Fruit fly (Drosophila melanogaster) ovary, adult (tissue): Measurements from ENCODE around the gene Acat2.

Experiments
- CG17801 ChIP-seq: fragments of 200-800 bp; optimal IDR thresholded peaks from 2 replicates; lab custom pipeline; 2019; ENCODE audit warnings: missing biosample characterization, mild to moderate bottlenecking, missing genetic modification characterization, moderate library complexity; ENCODE audit not compliant: partially characterized antibody

Gene Acat2

DNA sequence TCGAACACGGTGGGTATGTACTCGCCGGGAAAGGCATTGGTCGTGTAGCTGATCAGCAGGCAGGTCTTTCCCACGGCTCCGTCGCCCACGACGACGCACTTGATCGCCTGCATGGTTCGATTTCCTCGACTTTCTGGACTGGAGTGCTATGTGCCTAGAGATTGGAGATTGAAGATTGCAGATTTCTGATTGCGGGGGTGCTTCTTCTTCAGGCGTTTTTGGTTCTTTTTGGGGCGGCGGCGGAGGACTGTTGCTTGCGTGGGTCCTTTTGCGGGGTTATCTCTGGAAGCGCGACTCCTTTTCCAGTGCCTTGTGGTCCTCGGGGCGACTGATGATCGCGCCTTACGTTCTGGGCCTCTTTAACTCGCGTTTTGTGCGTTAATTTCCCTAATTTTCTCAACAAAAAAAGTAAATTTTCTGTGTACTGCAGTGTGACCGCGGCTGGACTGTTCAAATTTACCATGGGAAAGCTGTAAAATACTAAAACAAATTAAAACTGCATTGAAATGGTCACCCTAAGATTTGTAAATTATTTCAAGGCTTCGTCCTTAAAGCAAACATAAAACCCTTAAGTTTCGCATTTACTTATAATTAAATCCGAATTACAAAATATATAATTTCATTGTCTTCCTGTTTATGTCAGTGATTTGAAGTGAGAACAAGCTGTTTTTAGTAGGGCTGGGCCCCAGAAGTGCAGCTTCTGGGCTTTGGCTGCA lies at the start of gene Acat2, which contains the start of gene Rac1:
Acat2 (plus strand) TSS at position 711 of the 716 bp plus-strand sequence.
Rac1 (minus strand) TSS at position 450 of the 716 bp plus-strand sequence.
- no peak for TF ChIP-seq CG17801 (GFP tag; lab: Kevin White, UChicago)

DNA sequence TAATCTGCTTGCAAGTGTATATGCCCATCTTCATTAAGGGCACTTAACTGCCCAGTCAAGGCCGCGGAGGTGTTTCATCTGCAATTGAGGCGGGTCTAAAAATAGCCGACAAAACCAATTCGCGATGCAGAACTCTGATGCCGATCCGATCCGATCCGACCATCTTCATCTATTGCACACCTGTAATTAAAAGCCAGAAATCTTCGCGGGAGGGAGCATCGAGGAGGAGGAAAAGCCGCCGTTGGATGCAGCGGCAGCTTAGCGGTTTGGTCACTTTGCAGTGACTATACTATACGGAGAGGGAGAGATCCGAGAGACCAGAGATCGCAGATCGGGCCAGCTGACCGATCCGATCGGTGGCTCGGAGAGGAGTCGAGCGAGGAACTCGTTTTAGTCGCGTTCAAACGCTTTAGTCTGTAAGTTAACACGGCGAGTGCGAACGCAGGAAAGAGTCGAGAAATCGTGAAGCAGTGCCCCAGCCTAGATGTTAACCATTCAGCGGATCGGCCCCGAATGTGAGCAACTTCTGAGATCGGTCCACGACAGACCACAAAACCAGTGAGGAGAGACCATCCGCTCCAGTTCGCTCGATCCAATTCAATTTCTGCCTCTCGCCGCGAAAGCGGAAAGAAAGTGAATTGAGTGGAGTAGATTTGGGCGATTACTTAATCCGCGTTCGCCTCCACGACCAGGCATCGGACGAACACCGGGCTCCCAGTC lies 46.5 kb upstream of the Acat2 start, which contains the start of gene tfc:
tfc (plus strand) TSS at position 389 of the 720 bp plus-strand sequence.
- no peak for TF ChIP-seq CG17801 (GFP tag; lab: Kevin White, UChicago)

DNA sequence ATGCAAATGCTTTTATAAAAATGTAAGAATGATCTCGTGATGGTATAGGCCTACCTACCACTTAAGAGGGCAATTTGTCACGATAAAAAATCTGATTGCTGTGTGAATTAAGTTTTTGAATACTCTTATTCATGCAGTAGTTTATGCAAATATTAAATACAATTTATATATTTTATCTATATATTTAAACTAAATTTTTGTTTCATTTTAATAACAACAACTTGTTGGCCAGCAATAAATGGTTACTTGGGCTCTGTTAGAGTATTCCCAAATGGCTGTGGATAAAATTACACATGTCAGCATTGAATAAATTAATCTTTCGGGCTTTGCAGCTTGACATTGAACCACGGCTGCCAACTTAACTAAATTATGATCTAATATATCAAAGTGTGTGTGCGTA lies 44.2 kb upstream of the Acat2 start:
- TF ChIP-seq CG17801 (GFP tag; lab: Kevin White, UChicago) = no peak

DNA sequence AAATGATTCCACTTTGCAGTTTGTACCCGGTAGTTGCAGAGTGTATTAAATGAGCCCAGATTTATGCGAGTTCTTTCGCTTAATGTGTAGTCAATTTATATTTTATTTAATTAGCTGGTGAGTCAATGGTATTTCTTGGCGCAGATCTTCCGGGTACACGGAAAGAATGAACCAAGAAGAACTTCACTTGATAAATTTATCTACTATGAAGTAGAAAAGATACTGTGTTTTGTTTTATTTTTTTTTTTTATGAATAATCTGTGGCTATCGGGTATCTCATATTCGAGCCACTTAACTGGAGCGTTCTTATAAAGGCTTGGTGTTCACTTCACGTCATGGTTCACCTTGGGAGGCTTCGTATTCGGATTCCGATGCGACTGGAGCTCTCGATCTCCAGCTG lies 37.7 kb upstream of the Acat2 start:
- no peak for TF ChIP-seq CG17801 (GFP tag; lab: Kevin White, UChicago)

DNA sequence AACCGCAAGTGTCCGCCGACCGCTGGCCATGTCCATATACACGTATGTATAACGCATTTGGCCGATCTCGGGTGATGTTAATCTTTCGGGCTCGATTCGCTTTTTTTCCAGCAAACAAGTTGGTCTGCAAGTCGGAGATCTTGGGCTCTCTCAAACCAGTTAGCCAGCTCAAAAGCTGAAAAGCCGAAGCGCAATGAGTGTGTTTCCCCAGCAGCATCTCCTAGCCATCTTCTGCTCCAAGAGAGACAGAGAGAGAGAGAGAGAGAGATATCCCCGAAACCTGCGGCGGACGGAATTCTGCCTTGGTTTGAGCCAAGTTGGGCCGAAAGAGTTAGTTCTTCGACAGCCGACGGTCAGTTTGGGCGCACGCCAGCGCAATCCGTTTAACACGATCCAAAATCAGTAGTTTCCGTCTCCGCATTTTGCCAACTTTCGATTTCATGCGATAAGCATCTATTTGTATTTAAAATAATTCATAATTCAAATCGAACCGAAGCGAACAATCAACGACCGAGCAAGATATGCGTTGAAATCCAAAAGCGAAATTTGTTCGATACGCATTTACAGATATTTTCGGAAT lies 37.2 kb upstream of the Acat2 start:
- no peak for TF ChIP-seq CG17801 (GFP tag; lab: Kevin White, UChicago)

DNA sequence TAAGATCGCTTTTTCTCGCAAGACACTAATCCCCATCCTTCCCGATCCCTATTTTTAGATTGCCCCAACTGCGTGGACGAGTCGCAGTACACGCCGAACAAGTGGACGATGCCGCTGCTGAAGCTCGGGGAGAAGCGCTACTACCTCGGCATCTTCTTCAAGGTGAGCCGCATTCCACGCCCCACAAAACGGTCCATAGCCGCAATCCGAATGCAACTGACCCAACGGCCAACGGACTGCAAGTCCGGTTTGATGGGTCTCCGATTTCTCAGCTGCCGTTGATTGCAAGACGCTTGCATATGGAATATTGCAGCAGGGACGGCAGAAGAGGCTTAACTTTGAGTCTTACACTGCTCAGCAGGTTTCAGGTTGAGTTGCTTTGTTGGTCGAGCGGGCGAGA lies 33.7 kb upstream of the Acat2 start:
- TF ChIP-seq CG17801 (GFP tag; lab: Kevin White, UChicago) = no peak

DNA sequence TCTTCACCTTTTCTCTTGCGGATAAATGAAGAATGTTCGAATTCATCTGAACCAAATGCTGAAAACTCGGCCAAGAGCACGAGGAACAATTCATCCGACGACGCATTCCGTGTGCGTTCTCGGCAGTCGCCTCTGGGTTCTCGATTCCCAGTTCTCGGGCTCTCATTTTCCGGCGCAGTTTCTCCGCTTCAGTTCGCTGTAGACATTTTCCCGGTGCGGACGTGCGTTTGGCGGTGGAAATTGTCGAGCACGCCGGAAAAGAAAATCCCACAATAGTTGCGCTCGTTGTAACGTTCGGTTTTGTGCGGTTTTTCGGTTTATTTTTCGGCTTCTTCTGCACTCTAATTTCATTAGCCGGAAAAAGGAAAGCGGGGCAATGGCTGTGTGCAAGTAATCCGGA lies 27.0 kb upstream of the Acat2 start, which contains the start of gene CG32333:
CG32333 (plus strand) TSS at position 190 of the 400 bp plus-strand sequence.
- no peak for TF ChIP-seq CG17801 (GFP tag; lab: Kevin White, UChicago)

DNA sequence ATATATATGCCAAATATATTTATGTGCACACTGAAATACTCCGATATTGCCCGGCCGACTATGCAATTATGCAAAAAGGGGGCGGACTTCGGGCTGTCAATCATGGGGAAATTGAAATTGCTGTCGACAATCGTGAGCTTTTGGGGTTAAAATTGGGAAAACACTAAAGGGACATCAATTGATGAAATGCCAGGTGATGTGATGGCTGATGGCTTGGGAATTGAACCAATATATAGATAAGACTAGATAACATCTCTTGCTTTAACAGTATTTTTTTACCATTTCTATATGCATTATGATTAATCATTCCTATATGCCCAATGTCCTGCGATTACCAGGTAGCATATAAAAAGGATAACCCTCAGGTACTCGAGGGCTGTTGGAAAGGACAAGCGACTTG lies 24.8 kb upstream of the Acat2 start:
- no peak for TF ChIP-seq CG17801 (GFP tag; lab: Kevin White, UChicago)

DNA sequence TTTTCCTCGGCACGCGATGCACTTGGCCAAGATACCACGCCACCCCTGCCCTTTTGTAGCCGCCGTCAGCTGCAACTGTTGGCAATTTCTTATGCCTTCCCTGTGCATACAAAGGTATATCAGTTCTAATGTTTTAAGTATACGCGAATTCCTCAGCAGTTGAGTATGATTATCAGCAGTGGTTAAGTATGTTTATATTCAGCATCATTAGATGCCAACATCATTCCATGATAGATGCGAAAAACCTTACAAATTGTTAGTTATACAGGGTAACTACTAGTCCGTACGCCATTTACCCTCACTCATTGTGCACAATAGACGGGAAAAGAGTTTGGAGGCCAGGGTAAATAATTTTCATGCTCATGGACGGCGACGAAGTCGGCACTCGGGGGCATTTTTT lies 23.1 kb upstream of the Acat2 start:
- TF ChIP-seq CG17801 (GFP tag; lab: Kevin White, UChicago) = no peak

DNA sequence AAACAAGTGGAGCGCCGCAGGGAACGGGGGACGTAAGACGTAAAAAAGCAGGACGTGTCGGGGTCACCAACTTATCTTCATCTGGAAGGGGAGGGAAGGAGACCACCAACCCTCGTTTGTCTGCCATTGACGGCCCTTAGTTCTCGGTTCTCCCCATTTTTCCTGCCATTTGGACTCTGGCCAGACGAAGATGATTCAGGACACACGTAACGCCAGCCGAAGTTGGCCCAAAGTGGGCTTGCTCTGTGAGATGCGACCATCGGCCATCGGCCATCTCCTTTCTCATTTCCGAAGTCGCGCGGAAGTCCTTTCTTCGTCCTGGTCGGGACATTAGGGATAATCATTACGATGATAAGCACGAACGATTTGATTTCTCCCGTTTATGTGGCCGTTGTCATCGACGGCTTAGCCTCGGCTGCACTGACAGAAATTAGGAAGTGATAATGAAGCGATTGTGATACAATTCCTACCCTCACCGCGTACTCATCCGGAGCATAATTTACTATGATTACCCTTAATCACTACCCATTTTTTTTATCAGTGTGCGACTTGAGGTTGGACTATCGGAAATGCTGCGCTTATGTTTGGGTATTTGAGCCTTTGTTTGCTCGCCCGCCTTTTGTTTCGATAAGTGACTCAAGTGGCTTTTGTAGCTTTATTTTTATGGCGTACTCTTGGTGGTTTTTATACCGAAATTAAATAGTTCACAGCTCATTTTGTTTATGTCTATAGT lies 21.7 kb upstream of the Acat2 start:
- TF ChIP-seq CG17801 (GFP tag; lab: Kevin White, UChicago) = no peak

DNA sequence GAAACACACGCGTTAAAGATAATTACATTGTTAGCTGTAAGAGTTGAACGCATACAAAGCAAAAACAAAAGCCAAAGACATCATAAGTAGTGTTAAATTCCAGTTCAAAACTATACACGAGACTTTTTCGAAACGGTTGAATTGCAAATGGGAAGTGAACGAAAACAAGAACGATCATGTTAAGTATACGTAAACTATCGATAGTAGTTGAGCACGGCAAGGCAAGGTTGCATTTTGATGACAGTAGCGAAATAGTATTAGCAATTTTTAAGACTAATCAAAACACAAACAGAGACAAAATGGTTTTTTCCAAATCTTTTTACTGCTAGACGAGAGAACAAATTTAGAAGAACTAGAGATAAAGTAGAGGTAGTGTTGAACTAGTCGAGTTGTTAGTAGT lies 7.9 kb upstream of the Acat2 start:
- no peak for TF ChIP-seq CG17801 (GFP tag; lab: Kevin White, UChicago)

DNA sequence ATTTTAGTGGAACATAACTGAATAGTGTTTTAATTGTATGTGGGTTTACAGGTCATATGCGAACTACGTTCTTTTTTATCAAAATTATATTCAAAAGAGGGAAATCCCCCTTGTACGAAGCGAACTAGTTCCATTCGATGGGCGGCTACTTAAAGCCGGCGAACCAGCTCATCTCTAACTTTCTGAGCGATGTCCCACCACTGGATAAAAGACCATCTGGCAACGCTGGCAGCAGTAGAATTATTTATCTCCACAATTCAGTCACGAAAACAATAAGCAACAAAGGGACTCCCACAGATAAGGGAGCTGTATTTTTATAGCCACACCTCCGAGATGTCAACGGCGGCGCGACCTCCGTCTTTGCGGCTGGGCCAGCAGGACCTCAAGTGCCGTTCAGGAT lies 7.1 kb upstream of the Acat2 start, which contains the start of gene Rabex-5:
Rabex-5 (plus strand) TSS at position 221 of the 400 bp plus-strand sequence.
- no peak for TF ChIP-seq CG17801 (GFP tag; lab: Kevin White, UChicago)

DNA sequence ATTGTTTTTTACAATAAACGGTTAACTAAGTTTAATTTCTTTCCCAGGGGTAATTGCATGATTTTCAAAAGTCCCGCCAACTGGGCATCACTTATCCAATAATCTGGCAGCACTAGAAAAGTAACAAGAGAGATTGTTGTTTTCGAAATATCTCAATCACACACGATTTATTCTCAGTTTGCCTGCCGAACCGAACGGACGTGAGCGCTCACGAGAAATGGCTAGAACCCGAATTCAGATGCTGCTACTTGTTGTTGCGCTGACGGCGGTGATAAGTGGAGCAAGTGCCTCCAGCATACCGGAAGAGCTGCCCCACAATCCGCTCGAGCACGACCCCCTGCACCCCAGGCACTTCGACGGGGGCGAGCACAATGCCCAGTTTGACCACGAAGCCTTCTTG lies 4.2 kb upstream of the Acat2 start, which contains the start of gene scf:
scf (plus strand) TSS at position 164 of the 400 bp plus-strand sequence.
- no peak for TF ChIP-seq CG17801 (GFP tag; lab: Kevin White, UChicago)

DNA sequence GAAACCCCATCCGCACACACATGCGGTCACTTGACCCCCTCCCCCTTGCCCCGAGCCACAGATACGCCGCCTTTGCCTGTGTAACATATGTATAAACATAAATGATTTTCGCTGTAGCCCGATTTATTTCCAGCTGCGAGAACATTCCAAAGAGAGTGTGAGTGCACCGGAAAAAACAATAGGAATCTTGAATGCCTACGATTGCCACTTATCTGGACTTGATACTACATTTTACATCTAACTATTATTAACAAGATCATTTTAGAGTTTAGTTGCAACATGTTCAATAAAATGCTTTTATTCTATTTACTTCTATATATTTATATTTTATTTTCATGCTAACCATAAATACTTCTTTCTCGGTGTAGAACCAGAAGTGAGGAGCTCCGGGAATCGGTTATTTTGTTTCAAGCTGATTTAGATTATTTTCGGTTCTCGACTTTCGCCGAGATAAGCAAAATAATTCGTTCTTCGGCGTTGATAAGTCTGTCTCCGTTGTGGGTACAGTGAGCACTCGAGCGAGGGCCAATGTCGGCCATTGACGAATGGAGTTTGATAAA lies 2.6 kb upstream of the Acat2 start:
- peak; percentile 90 for TF ChIP-seq CG17801 (GFP tag; lab: Kevin White, UChicago)
